Worm (Caenorhabditis elegans) whole organism, young adult: ENCODE measurements around the gene F09E10.5.

Experiments
- B0035.1 ChIP-seq: sonication (generic microtip); optimal IDR thresholded peaks from 2 replicates; lab custom pipeline; 2016; ENCODE audit warnings: missing genetic modification characterization, mild to moderate bottlenecking, missing compliant biosample characterization, missing genotype, missing genetic modification reagents
- F22D6.2 ChIP-seq: sonication (generic microtip); optimal IDR thresholded peaks from 2 replicates; lab custom pipeline; 2016; ENCODE audit warnings: mild to moderate bottlenecking, missing genetic modification characterization, missing compliant biosample characterization
- F33H1.4 ChIP-seq: fragments of 200-800 bp; sonication (Bioruptor generic); IDR thresholded peaks from 2 replicates; pipeline ENCODE4 v1.3.6; 2022; ENCODE audit warnings: missing genetic modification reagents, missing genetic modification characterization, missing compliant biosample characterization
- F37B4.10 ChIP-seq: fragments of 200-800 bp; sonication (Bioruptor generic); IDR thresholded peaks from 2 replicates; pipeline ENCODE4 v1.3.6; 2022; ENCODE audit warnings: missing genetic modification characterization, missing compliant biosample characterization
- F57C9.4 ChIP-seq: sonication (generic microtip); optimal IDR thresholded peaks from 2 replicates; lab custom pipeline; 2017; ENCODE audit warnings: mild to moderate bottlenecking, missing genetic modification characterization, missing compliant biosample characterization
- K11D2.4 ChIP-seq: fragments of 200-800 bp; sonication (Bioruptor generic); IDR thresholded peaks from 2 replicates; pipeline ENCODE4 v1.3.6; 2022; ENCODE audit warnings: missing genetic modification reagents, missing genetic modification characterization, missing compliant biosample characterization
- Y56A3A.18 ChIP-seq: fragments of 200-800 bp; sonication (Bioruptor generic); IDR thresholded peaks from 2 replicates; pipeline ENCODE4 v1.3.6; 2022; ENCODE audit warnings: missing genetic modification reagents, missing genetic modification characterization, missing compliant biosample characterization
- Y95B8A.8 ChIP-seq: fragments of 200-800 bp; sonication (Bioruptor generic); IDR thresholded peaks from 2 replicates; pipeline ENCODE4 v1.3.6; 2022; ENCODE audit warnings: missing genetic modification reagents, missing genetic modification characterization, missing compliant biosample characterization
- akir-1 ChIP-seq: fragments of 200-800 bp; sonication (Bioruptor generic); optimal IDR thresholded peaks from 2 replicates; lab custom pipeline; 2018; ENCODE audit warnings: mild to moderate bottlenecking, missing genetic modification characterization, moderate library complexity, missing compliant biosample characterization
- athp-1 ChIP-seq: sonication (generic microtip); optimal IDR thresholded peaks from 2 replicates; lab custom pipeline; 2017; ENCODE audit warnings: mild to moderate bottlenecking, missing genetic modification characterization, missing compliant biosample characterization
- cebp-2 ChIP-seq: fragments of 200-800 bp; sonication (Bioruptor generic); IDR thresholded peaks from 2 replicates; pipeline ENCODE4 v1.3.6; 2022; ENCODE audit warnings: missing genetic modification characterization, missing compliant biosample characterization
- ceh-100 ChIP-seq: fragments of 200-800 bp; sonication (Bioruptor generic); IDR thresholded peaks from 2 replicates; pipeline ENCODE4 v1.3.6; 2022; ENCODE audit warnings: missing genetic modification reagents, missing genetic modification characterization, missing compliant biosample characterization
- ceh-27 ChIP-seq: fragments of 200-800 bp; sonication (Bioruptor generic); optimal IDR thresholded peaks from 2 replicates; lab custom pipeline; 2018; ENCODE audit warnings: mild to moderate bottlenecking, missing genetic modification characterization, moderate library complexity, missing compliant biosample characterization
- ceh-79 ChIP-seq: sonication (generic microtip); optimal IDR thresholded peaks from 2 replicates; lab custom pipeline; 2017; ENCODE audit warnings: mild to moderate bottlenecking, missing genetic modification characterization, missing compliant biosample characterization
- ceh-91 ChIP-seq: fragments of 200-800 bp; sonication (Bioruptor generic); IDR thresholded peaks from 2 replicates; pipeline ENCODE4 v1.3.6; 2022; ENCODE audit warnings: missing genetic modification reagents, missing genetic modification characterization, missing compliant biosample characterization
- chd-7 ChIP-seq: sonication (generic microtip); optimal IDR thresholded peaks from 2 replicates; lab custom pipeline; 2016; ENCODE audit warnings: mild to moderate bottlenecking, missing genetic modification characterization, moderate library complexity, missing compliant biosample characterization
- efl-1 ChIP-seq: fragments of 150-350 bp; optimal IDR thresholded peaks from 2 replicates; lab custom pipeline; 2014; ENCODE audit warnings: missing biosample characterization, missing genetic modification reagents, missing genetic modification characterization
- ekl-4 ChIP-seq: fragments of 200-800 bp; sonication (Bioruptor generic); IDR thresholded peaks from 2 replicates; pipeline ENCODE4 v1.3.6; 2022; ENCODE audit warnings: missing genetic modification reagents, missing genetic modification characterization, missing compliant biosample characterization
- hlh-12 ChIP-seq: sonication (generic microtip); optimal IDR thresholded peaks from 2 replicates; lab custom pipeline; 2016; ENCODE audit warnings: missing genetic modification characterization, missing compliant biosample characterization
- hlh-26 ChIP-seq: fragments of 200-800 bp; sonication (Bioruptor generic); conservative IDR thresholded peaks from 2 replicates; pipeline ENCODE4 v1.3.6; 2022; ENCODE audit warnings: missing genetic modification reagents, missing genetic modification characterization, missing compliant biosample characterization
- hmg-1.2 ChIP-seq: fragments of 200-800 bp; sonication (Bioruptor generic); IDR thresholded peaks from 2 replicates; pipeline ENCODE4 v1.3.6; 2022; ENCODE audit warnings: missing genetic modification reagents, missing genetic modification characterization, missing compliant biosample characterization
- hsf-1 ChIP-seq: fragments of 200-800 bp; sonication (Bioruptor generic); IDR thresholded peaks from 2 replicates; pipeline ENCODE4 v1.3.6; 2022; ENCODE audit warnings: missing genetic modification reagents, missing genetic modification characterization, missing compliant biosample characterization
- lag-1 ChIP-seq: fragments of 200-800 bp; sonication (Bioruptor generic); IDR thresholded peaks from 2 replicates; pipeline ENCODE4 v1.3.6; 2022; ENCODE audit warnings: missing genetic modification reagents, missing genetic modification characterization, missing compliant biosample characterization
- let-526 ChIP-seq: fragments of 200-800 bp; sonication (Bioruptor generic); IDR thresholded peaks from 2 replicates; pipeline ENCODE4 v1.3.6; 2022; ENCODE audit warnings: missing genetic modification reagents, missing genetic modification characterization, missing compliant biosample characterization
- let-607 ChIP-seq, 2 experiments: fragments of 200-800 bp in 1 of 2; sonication (Bioruptor generic) in 1 of 2; sonication (generic microtip) in 1 of 2; optimal IDR thresholded peaks; 2 replicates each; lab custom pipeline; 2016 to 2018; ENCODE audit warnings: mild to moderate bottlenecking in 2 of 2, missing compliant biosample characterization in 2 of 2, missing genetic modification characterization in 2 of 2, moderate library complexity in 2 of 2, missing genotype in 1 of 2
- lsy-27 ChIP-seq: sonication (generic microtip); optimal IDR thresholded peaks from 2 replicates; lab custom pipeline; 2017; ENCODE audit warnings: missing genetic modification characterization, mild to moderate bottlenecking, missing compliant biosample characterization, antibody characterized with exemption, missing genotype, borderline replicate concordance; ENCODE audit not compliant: insufficient read depth
- mel-28 ChIP-seq: sonication (generic microtip); optimal IDR thresholded peaks from 2 replicates; lab custom pipeline; 2016; ENCODE audit warnings: borderline replicate concordance, mild to moderate bottlenecking, missing genetic modification characterization, missing compliant biosample characterization
- mxl-1 ChIP-seq: sonication (generic microtip); optimal IDR thresholded peaks from 2 replicates; lab custom pipeline; 2016; ENCODE audit warnings: missing genetic modification characterization, missing compliant biosample characterization
- nfya-1 ChIP-seq: sonication (generic microtip); optimal IDR thresholded peaks from 2 replicates; lab custom pipeline; 2017; ENCODE audit warnings: antibody characterized with exemption, missing compliant biosample characterization, missing genetic modification characterization, borderline replicate concordance; ENCODE audit not compliant: insufficient read depth
- nhr-179 ChIP-seq: sonication (generic microtip); optimal IDR thresholded peaks from 2 replicates; lab custom pipeline; 2016; ENCODE audit warnings: mild to moderate bottlenecking, missing genetic modification characterization, missing compliant biosample characterization
- nhr-27 ChIP-seq: fragments of 200-800 bp; sonication (Bioruptor generic); optimal IDR thresholded peaks from 2 replicates; lab custom pipeline; 2018; ENCODE audit warnings: mild to moderate bottlenecking, missing genetic modification characterization, moderate library complexity, missing compliant biosample characterization
- nhr-80 ChIP-seq: sonication (generic microtip); optimal IDR thresholded peaks from 2 replicates; lab custom pipeline; 2016; ENCODE audit warnings: missing genetic modification characterization, missing compliant biosample characterization
- sdz-38 ChIP-seq: sonication (generic microtip); optimal IDR thresholded peaks from 2 replicates; lab custom pipeline; 2016; ENCODE audit warnings: missing genotype, missing genetic modification characterization, missing compliant biosample characterization
- snpc-3.4 ChIP-seq: sonication (generic microtip); optimal IDR thresholded peaks from 2 replicates; lab custom pipeline; 2017; ENCODE audit warnings: missing genetic modification characterization, mild to moderate bottlenecking, missing compliant biosample characterization, antibody characterized with exemption, moderate library complexity, missing genotype, missing genetic modification reagents
- sptf-2 ChIP-seq: fragments of 200-800 bp; sonication (Bioruptor generic); optimal IDR thresholded peaks from 2 replicates; lab custom pipeline; 2018; ENCODE audit warnings: mild to moderate bottlenecking, missing genetic modification characterization, missing compliant biosample characterization
- tlf-1 ChIP-seq: fragments of 200-800 bp; sonication (Bioruptor generic); optimal IDR thresholded peaks from 2 replicates; lab custom pipeline; 2018; ENCODE audit warnings: mild to moderate bottlenecking, missing genetic modification characterization, missing compliant biosample characterization
- zim-3 ChIP-seq: sonication (generic microtip); optimal IDR thresholded peaks from 2 replicates; lab custom pipeline; 2017; ENCODE audit warnings: mild to moderate bottlenecking, missing genetic modification characterization, moderate library complexity, missing compliant biosample characterization
- ztf-3 ChIP-seq: fragments of 200-800 bp; sonication (Bioruptor generic); optimal IDR thresholded peaks from 2 replicates; lab custom pipeline; 2018; ENCODE audit warnings: mild to moderate bottlenecking, missing genetic modification characterization, missing compliant biosample characterization

F09E10.5 gene

ce11 chrX:1503698-1504501, 9.7 kb upstream of the F09E10.5 start (continued):
- TF ChIP-seq Y95B8A.8 (GFP tag; lab: Robert Waterston, UW) (peak; percentile 99), Y56A3A.18 (GFP tag; lab: Robert Waterston, UW) (peak; percentile 89), tlf-1 (GFP tag; lab: Kevin White, UChicago) (peak; percentile 80), nfya-1 (tag; lab: Kevin White, UChicago) (no peak), snpc-3.4 (tag; lab: Kevin White, UChicago) (no peak), sptf-2 (no peak), let-607 (tag; optimal IDR thresholded peaks at IDR 0.05; lab: Kevin White, UChicago) (peak in 1 of 2 experiments; percentile 42), ekl-4 (peak; percentile 49), B0035.1 (tag; lab: Kevin White, UChicago) (peak; percentile 74), ceh-27 (no peak), cebp-2 (GFP tag; lab: Robert Waterston, UW) (0 out of 2 replicates have a peak, but pooled peaks have one; percentile 45), nhr-27 (tag; lab: Kevin White, UChicago) (no peak), hsf-1 (GFP tag; lab: Robert Waterston, UW) (peak; percentile 40; the same call in 1 of the 2 replicates), zim-3 (peak; percentile 52), lsy-27 (tag; lab: Kevin White, UChicago) (no peak), let-526 (GFP tag; lab: Robert Waterston, UW) (peak; percentile 93), nhr-80 (no peak), F57C9.4 (tag; lab: Kevin White, UChicago) (peak; percentile 85), ceh-91 (GFP tag; lab: Robert Waterston, UW) (peak; percentile 39; the same call in 1 of the 2 replicates), ztf-3 (peak; percentile 80), mxl-1 (tag; lab: Kevin White, UChicago) (no peak), ceh-79 (no peak), chd-7 (tag; lab: Kevin White, UChicago) (peak; percentile 68), hlh-12 (tag; lab: Kevin White, UChicago) (no peak), ceh-100 (GFP tag; lab: Robert Waterston, UW) (peak; percentile 64; the same call in 1 of the 2 replicates), hlh-26 (GFP tag; lab: Robert Waterston, UW) (no peak), F22D6.2 (tag; lab: Kevin White, UChicago) (no peak), akir-1 (GFP tag; lab: Kevin White, UChicago) (no peak), K11D2.4 (GFP tag; lab: Robert Waterston, UW) (peak; percentile 85), nhr-179 (no peak), efl-1 (GFP tag; lab: Kevin White, UChicago) (no peak), lag-1 (0 out of 2 replicates have a peak, but pooled peaks have one; percentile 80), hmg-1.2 (GFP tag; lab: Robert Waterston, UW) (peak; percentile 40), mel-28 (tag; lab: Kevin White, UChicago) (peak; percentile 92), athp-1 (tag; lab: Kevin White, UChicago) (peak; percentile 59), sdz-38 (no peak), F33H1.4 (GFP tag; lab: Robert Waterston, UW) (0 out of 2 replicates have a peak, but pooled peaks have one; percentile 5), F37B4.10 (GFP tag; lab: Robert Waterston, UW) (no peak)
